Worm (Caenorhabditis elegans): Measurements from ENCODE around the gene C18D11.10.

C18D11.10 gene

DNA sequence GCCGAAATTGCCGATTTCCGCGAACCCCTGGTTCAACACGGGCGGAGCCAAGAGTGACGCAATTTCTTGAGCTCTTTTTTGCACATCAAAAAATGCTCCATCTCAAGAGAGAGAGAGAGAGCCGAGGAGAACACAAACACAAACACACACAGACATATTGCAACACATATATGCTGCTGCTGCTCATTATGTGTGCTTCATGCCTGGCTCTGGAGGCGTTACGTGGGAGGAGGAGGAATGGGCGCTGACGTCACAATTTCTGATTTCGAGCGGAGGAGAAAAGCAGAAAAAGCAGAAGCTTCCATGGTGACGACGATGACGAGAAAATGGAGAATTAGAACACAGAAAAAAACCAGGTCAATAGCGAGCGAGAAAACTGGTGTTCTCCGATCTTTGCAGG is 28.5 kb downstream of the C18D11.10 start (continued):
- TF ChIP-seq pag-3 (tag; optimal IDR thresholded peaks at IDR 0.05; ENCODE audit: borderline replicate concordance, insufficient read depth) = no peak
- peak; percentile 15 for TF ChIP-seq egl-13 (tag; optimal IDR thresholded peaks at IDR 0.05)
- TF ChIP-seq Y116A8C.19 (tag; optimal IDR thresholded peaks at IDR 0.05; ENCODE audit: borderline replicate concordance) = no peak
- no peak for TF ChIP-seq unc-62 (GFP tag; optimal IDR thresholded peaks at IDR 0.05)
- TF ChIP-seq ceh-88 (GFP tag; IDR thresholded peaks at IDR 0.05) = no peak
- no peak for TF ChIP-seq nhr-11 (tag; optimal IDR thresholded peaks at IDR 0.05)
- peak; percentile 83 for TF ChIP-seq fkh-8 (tag; optimal IDR thresholded peaks at IDR 0.05)
- no peak for TF ChIP-seq jun-1 (tag; optimal IDR thresholded peaks at IDR 0.05)
- no peak for TF ChIP-seq egl-27 (tag; optimal IDR thresholded peaks at IDR 0.05)
- TF ChIP-seq lsy-2 (tag; optimal IDR thresholded peaks at IDR 0.05) = peak in 1 of 2 experiments; percentile 40
- TF ChIP-seq snu-23 (GFP tag; optimal IDR thresholded peaks at IDR 0.05) = no peak
- no peak for TF ChIP-seq mab-9 (GFP tag; IDR thresholded peaks at IDR 0.05)
- TF ChIP-seq nhr-90 (tag; optimal IDR thresholded peaks at IDR 0.05; ENCODE audit: poor library complexity) = no peak
- TF ChIP-seq ama-1 (optimal IDR thresholded peaks at IDR 0.05) = no peak
- TF ChIP-seq sup-37 (GFP tag; optimal IDR thresholded peaks at IDR 0.05) = no peak
- no peak for TF ChIP-seq aly-2 (tag; optimal IDR thresholded peaks at IDR 0.05)
- TF ChIP-seq ztf-4 (tag; optimal IDR thresholded peaks at IDR 0.05) = no peak
- TF ChIP-seq ces-1 (GFP tag; optimal IDR thresholded peaks at IDR 0.05) = no peak
- TF ChIP-seq irx-1 (tag; optimal IDR thresholded peaks at IDR 0.05) = no peak
- peak; percentile 31 for TF ChIP-seq sox-4 (tag; optimal IDR thresholded peaks at IDR 0.05)

DNA sequence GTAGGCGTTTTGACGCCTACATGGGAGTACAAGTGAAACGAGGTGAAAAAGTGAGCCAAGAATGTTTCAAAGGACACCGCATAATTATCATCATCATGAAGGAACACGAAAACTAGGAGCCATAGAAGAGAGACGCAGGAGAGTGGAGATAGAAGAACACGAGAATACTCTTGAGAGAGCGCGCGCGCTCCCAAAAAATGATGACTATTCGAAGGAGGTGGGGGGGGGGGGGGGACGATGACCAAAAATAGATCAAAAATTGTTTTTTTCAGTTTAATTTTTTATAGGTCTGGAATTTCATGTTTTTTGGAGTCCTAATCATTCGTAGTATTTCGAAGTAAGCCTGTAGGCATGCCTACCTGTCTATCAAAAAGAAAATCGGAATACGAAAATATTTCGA is 29.2 kb downstream of the C18D11.10 start:
- no peak for TF ChIP-seq ceh-63 (GFP tag; optimal IDR thresholded peaks at IDR 0.05)
- TF ChIP-seq skn-1 (tag; optimal IDR thresholded peaks at IDR 0.05) = peak; percentile 97

DNA sequence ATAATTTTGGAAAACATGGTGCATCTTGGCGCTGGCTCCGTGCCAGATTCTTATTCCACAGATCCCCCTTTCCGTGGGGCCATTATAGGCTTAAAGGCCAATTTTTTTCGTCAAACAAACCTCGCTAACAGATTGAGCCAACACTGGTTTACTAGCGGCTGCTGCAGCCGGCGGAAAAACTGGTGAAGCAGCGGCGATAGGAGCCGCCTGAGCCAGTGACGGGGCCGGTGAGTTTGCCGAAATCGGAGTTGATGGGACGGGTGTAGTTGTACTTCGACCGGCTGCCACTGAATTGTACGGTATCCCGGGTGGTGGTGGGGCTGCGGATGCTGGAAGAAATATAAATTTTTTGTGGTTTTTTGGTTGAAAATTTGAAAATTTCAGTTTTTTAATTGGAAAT is 34.2 kb downstream of the C18D11.10 start:
- TF ChIP-seq aha-1 (tag; optimal IDR thresholded peaks at IDR 0.05) (no peak), efl-1 (optimal IDR thresholded peaks at IDR 0.05) (no peak), efl-1 (GFP tag; optimal IDR thresholded peaks at IDR 0.05 in 1 of 2) (peak in 1 of 2 experiments; percentile 29), ceh-82 (tag; optimal IDR thresholded peaks at IDR 0.05) (no peak), swsn-7 (tag; optimal IDR thresholded peaks at IDR 0.05) (no peak)

DNA sequence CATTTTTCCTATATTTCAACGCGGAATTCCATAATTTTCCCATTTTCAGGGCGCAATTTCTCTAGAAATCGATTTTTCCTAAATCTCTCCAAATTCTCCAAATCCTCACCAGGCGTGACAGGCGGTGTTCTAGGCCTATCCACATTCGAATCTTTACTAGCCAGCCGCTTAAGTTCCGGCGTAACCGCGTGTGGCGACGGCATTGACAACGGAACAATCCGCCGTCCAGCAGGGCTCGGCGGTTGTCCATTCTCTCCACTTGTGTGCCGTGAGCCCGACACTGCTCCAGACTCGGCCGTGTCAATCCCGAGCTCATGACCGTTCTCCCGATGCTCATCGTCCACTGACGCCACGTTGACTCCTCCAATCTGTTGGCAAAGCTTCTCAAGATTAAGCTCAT is 35.5 kb downstream of the C18D11.10 start:
- no peak for TF ChIP-seq snu-23 (GFP tag; optimal IDR thresholded peaks at IDR 0.05)
- no peak for TF ChIP-seq ets-5 (GFP tag; IDR thresholded peaks at IDR 0.05)
- no peak for TF ChIP-seq hlh-17 (GFP tag; optimal IDR thresholded peaks at IDR 0.05; ENCODE audit: borderline replicate concordance)
- no peak for TF ChIP-seq lsy-2 (tag; optimal IDR thresholded peaks at IDR 0.05)
- no peak for TF ChIP-seq nhr-19 (GFP tag; conservative IDR thresholded peaks at IDR 0.05)
- no peak for TF ChIP-seq xbp-1 (tag; optimal IDR thresholded peaks at IDR 0.05)
- no peak for TF ChIP-seq zip-4 (GFP tag; optimal IDR thresholded peaks at IDR 0.05)
- no peak for TF ChIP-seq lir-3 (tag; optimal IDR thresholded peaks at IDR 0.05; ENCODE audit: poor library complexity)
- TF ChIP-seq nhr-76 (tag; optimal IDR thresholded peaks at IDR 0.05) = no peak
- no peak for TF ChIP-seq zag-1 (tag; optimal IDR thresholded peaks at IDR 0.05)
- TF ChIP-seq hlh-4 (tag; optimal IDR thresholded peaks at IDR 0.05) = no peak
- no peak for TF ChIP-seq efl-3 (GFP tag; optimal IDR thresholded peaks at IDR 0.05)
- no peak for TF ChIP-seq ceh-82 (tag; optimal IDR thresholded peaks at IDR 0.05)
- TF ChIP-seq nhr-77 (tag; optimal IDR thresholded peaks at IDR 0.05) = no peak
- TF ChIP-seq unc-130 (tag; optimal IDR thresholded peaks at IDR 0.05) = no peak
- no peak for TF ChIP-seq C04F5.9 (tag; optimal IDR thresholded peaks at IDR 0.05)
